Worm (Caenorhabditis elegans) whole organism, young adult: ENCODE data around the gene M04B2.7.

Source experiments
- B0019.2 ChIP-seq: fragments of 200-800 bp; sonication (Bioruptor generic); conservative IDR thresholded peaks from 2 replicates; pipeline ENCODE4 v1.3.6; 2022; ENCODE audit warnings: missing genetic modification reagents, missing genetic modification characterization, missing compliant biosample characterization
- B0035.1 ChIP-seq: sonication (generic microtip); optimal IDR thresholded peaks from 2 replicates; lab custom pipeline; 2016; ENCODE audit warnings: missing genetic modification characterization, mild to moderate bottlenecking, missing compliant biosample characterization, missing genotype, missing genetic modification reagents
- D2030.7 ChIP-seq: fragments of 200-800 bp; sonication (Bioruptor generic); IDR thresholded peaks from 2 replicates; pipeline ENCODE4 v1.3.6; 2022; ENCODE audit warnings: missing genetic modification reagents, missing genetic modification characterization, missing compliant biosample characterization
- F22D6.2 ChIP-seq: sonication (generic microtip); optimal IDR thresholded peaks from 2 replicates; lab custom pipeline; 2016; ENCODE audit warnings: mild to moderate bottlenecking, missing genetic modification characterization, missing compliant biosample characterization
- F57C9.4 ChIP-seq: sonication (generic microtip); optimal IDR thresholded peaks from 2 replicates; lab custom pipeline; 2017; ENCODE audit warnings: mild to moderate bottlenecking, missing genetic modification characterization, missing compliant biosample characterization
- K11D2.4 ChIP-seq: fragments of 200-800 bp; sonication (Bioruptor generic); IDR thresholded peaks from 2 replicates; pipeline ENCODE4 v1.3.6; 2022; ENCODE audit warnings: missing genetic modification reagents, missing genetic modification characterization, missing compliant biosample characterization
- Y53G8AR.9 ChIP-seq: fragments of 200-800 bp; sonication (Bioruptor generic); conservative IDR thresholded peaks from 2 replicates; pipeline ENCODE4 v1.3.6; 2022; ENCODE audit warnings: missing genetic modification reagents, missing genetic modification characterization, missing compliant biosample characterization
- Y56A3A.18 ChIP-seq: fragments of 200-800 bp; sonication (Bioruptor generic); IDR thresholded peaks from 2 replicates; pipeline ENCODE4 v1.3.6; 2022; ENCODE audit warnings: missing genetic modification reagents, missing genetic modification characterization, missing compliant biosample characterization
- Y67H2A.10 ChIP-seq: fragments of 200-800 bp; sonication (Bioruptor generic); conservative IDR thresholded peaks from 2 replicates; pipeline ENCODE4 v1.3.6; 2022; ENCODE audit warnings: missing genetic modification reagents, missing genetic modification characterization, missing compliant biosample characterization
- Y79H2A.3 ChIP-seq: fragments of 200-800 bp; sonication (Bioruptor generic); conservative IDR thresholded peaks from 2 replicates; pipeline ENCODE4 v1.3.6; 2022; ENCODE audit warnings: missing genetic modification reagents, missing genetic modification characterization, missing compliant biosample characterization
- ZK185.1 ChIP-seq: sonication (generic microtip); optimal IDR thresholded peaks from 2 replicates; lab custom pipeline; 2016; ENCODE audit warnings: mild to moderate bottlenecking, missing genetic modification characterization, missing compliant biosample characterization; ENCODE audit not compliant: poor library complexity, severe bottlenecking
- aptf-2 ChIP-seq: fragments of 200-800 bp; sonication (Bioruptor generic); conservative IDR thresholded peaks from 2 replicates; pipeline ENCODE4 v1.3.6; 2022; ENCODE audit warnings: missing genetic modification reagents, missing genetic modification characterization, missing compliant biosample characterization
- athp-1 ChIP-seq: sonication (generic microtip); optimal IDR thresholded peaks from 2 replicates; lab custom pipeline; 2017; ENCODE audit warnings: mild to moderate bottlenecking, missing genetic modification characterization, missing compliant biosample characterization
- ccch-3 ChIP-seq: fragments of 200-800 bp; sonication (Bioruptor generic); optimal IDR thresholded peaks from 2 replicates; lab custom pipeline; 2018; ENCODE audit warnings: mild to moderate bottlenecking, missing genetic modification characterization, missing compliant biosample characterization
- ceh-79 ChIP-seq: sonication (generic microtip); optimal IDR thresholded peaks from 2 replicates; lab custom pipeline; 2017; ENCODE audit warnings: mild to moderate bottlenecking, missing genetic modification characterization, missing compliant biosample characterization
- ekl-4 ChIP-seq: fragments of 200-800 bp; sonication (Bioruptor generic); IDR thresholded peaks from 2 replicates; pipeline ENCODE4 v1.3.6; 2022; ENCODE audit warnings: missing genetic modification reagents, missing genetic modification characterization, missing compliant biosample characterization
- fkh-3 ChIP-seq: sonication (generic microtip); optimal IDR thresholded peaks from 2 replicates; lab custom pipeline; 2016; ENCODE audit warnings: mild to moderate bottlenecking, missing genetic modification characterization, missing compliant biosample characterization
- hmg-20 ChIP-seq: fragments of 200-800 bp; sonication (Bioruptor generic); IDR thresholded peaks from 2 replicates; pipeline ENCODE4 v1.3.6; 2022; ENCODE audit warnings: missing genetic modification reagents, missing genetic modification characterization, missing compliant biosample characterization
- hrde-1 ChIP-seq: sonication (generic microtip); optimal IDR thresholded peaks from 2 replicates; lab custom pipeline; 2016; ENCODE audit warnings: missing genetic modification characterization, mild to moderate bottlenecking, missing compliant biosample characterization, moderate library complexity, missing genotype, missing genetic modification reagents, borderline replicate concordance
- lag-1 ChIP-seq: fragments of 200-800 bp; sonication (Bioruptor generic); IDR thresholded peaks from 2 replicates; pipeline ENCODE4 v1.3.6; 2022; ENCODE audit warnings: missing genetic modification reagents, missing genetic modification characterization, missing compliant biosample characterization
- lin-40 ChIP-seq: sonication (generic microtip); optimal IDR thresholded peaks from 2 replicates; lab custom pipeline; 2016; ENCODE audit warnings: missing genetic modification characterization, mild to moderate bottlenecking, missing compliant biosample characterization, missing genotype, missing genetic modification reagents
- lin-54 ChIP-seq: fragments of 200-800 bp; sonication (Bioruptor generic); optimal IDR thresholded peaks from 2 replicates; lab custom pipeline; 2018; ENCODE audit warnings: mild to moderate bottlenecking, missing genetic modification characterization, missing compliant biosample characterization
- lir-1 ChIP-seq: fragments of 200-800 bp; sonication (Bioruptor generic); conservative IDR thresholded peaks from 2 replicates; pipeline ENCODE4 v1.3.6; 2022; ENCODE audit warnings: missing genetic modification reagents, missing genetic modification characterization, missing compliant biosample characterization
- lsl-1 ChIP-seq: fragments of 200-800 bp; sonication (Bioruptor generic); optimal IDR thresholded peaks from 2 replicates; lab custom pipeline; 2018; ENCODE audit warnings: mild to moderate bottlenecking, missing genetic modification characterization, moderate library complexity, missing compliant biosample characterization
- madf-3 ChIP-seq: fragments of 200-800 bp; sonication (Bioruptor generic); IDR thresholded peaks from 2 replicates; pipeline ENCODE4 v1.3.6; 2022; ENCODE audit warnings: missing genetic modification reagents, missing genetic modification characterization, missing compliant biosample characterization
- mcd-1 ChIP-seq: fragments of 200-800 bp; sonication (Bioruptor generic); IDR thresholded peaks from 2 replicates; pipeline ENCODE4 v1.3.6; 2022; ENCODE audit warnings: missing genetic modification reagents, missing genetic modification characterization, missing compliant biosample characterization
- nfya-1 ChIP-seq: sonication (generic microtip); optimal IDR thresholded peaks from 2 replicates; lab custom pipeline; 2017; ENCODE audit warnings: antibody characterized with exemption, missing compliant biosample characterization, missing genetic modification characterization, borderline replicate concordance; ENCODE audit not compliant: insufficient read depth
- nhr-120 ChIP-seq: fragments of 200-800 bp; sonication (Bioruptor generic); IDR thresholded peaks from 2 replicates; pipeline ENCODE4 v1.3.6; 2022; ENCODE audit warnings: missing genetic modification characterization, missing compliant biosample characterization
- nhr-27 ChIP-seq: fragments of 200-800 bp; sonication (Bioruptor generic); optimal IDR thresholded peaks from 2 replicates; lab custom pipeline; 2018; ENCODE audit warnings: mild to moderate bottlenecking, missing genetic modification characterization, moderate library complexity, missing compliant biosample characterization
- nhr-90 ChIP-seq: sonication (generic microtip); optimal IDR thresholded peaks from 2 replicates; lab custom pipeline; 2016; ENCODE audit warnings: missing genotype, mild to moderate bottlenecking, missing genetic modification characterization, missing compliant biosample characterization
- pha-4 ChIP-seq: fragments of 150-350 bp; sonication (generic microtip); optimal IDR thresholded peaks from 2 replicates; lab custom pipeline; 2014; ENCODE audit warnings: missing biosample characterization, missing genetic modification reagents, missing genetic modification characterization
- rec-8 ChIP-seq, 2 experiments: sonication (generic microtip); optimal IDR thresholded peaks; 2 replicates each; lab custom pipeline; 2016; ENCODE audit warnings: mild to moderate bottlenecking in 2 of 2, missing genetic modification characterization in 2 of 2, missing genetic modification reagents in 2 of 2, missing genotype in 2 of 2, missing biosample characterization in 1 of 2, missing compliant biosample characterization in 1 of 2, moderate library complexity in 1 of 2
- sea-2 ChIP-seq: fragments of 200-800 bp; sonication (Bioruptor generic); IDR thresholded peaks from 2 replicates; pipeline ENCODE4 v1.3.6; 2022; ENCODE audit warnings: missing genetic modification characterization, missing compliant biosample characterization
- snpc-3.4 ChIP-seq: sonication (generic microtip); optimal IDR thresholded peaks from 2 replicates; lab custom pipeline; 2017; ENCODE audit warnings: missing genetic modification characterization, mild to moderate bottlenecking, missing compliant biosample characterization, antibody characterized with exemption, moderate library complexity, missing genotype, missing genetic modification reagents
- sptf-2 ChIP-seq: fragments of 200-800 bp; sonication (Bioruptor generic); optimal IDR thresholded peaks from 2 replicates; lab custom pipeline; 2018; ENCODE audit warnings: mild to moderate bottlenecking, missing genetic modification characterization, missing compliant biosample characterization
- tbx-9 ChIP-seq: sonication (generic microtip); optimal IDR thresholded peaks from 2 replicates; lab custom pipeline; 2016; ENCODE audit warnings: borderline replicate concordance, missing genetic modification characterization, inconsistent platforms, missing compliant biosample characterization
- unc-62 ChIP-seq: fragments of 150-350 bp; optimal IDR thresholded peaks from 2 replicates; lab custom pipeline; 2014; ENCODE audit warnings: missing biosample characterization, missing genetic modification reagents, missing genetic modification characterization
- ztf-3 ChIP-seq: fragments of 200-800 bp; sonication (Bioruptor generic); optimal IDR thresholded peaks from 2 replicates; lab custom pipeline; 2018; ENCODE audit warnings: mild to moderate bottlenecking, missing genetic modification characterization, missing compliant biosample characterization

Gene M04B2.7

ce11 chrIV:11549694-11550093, 1.1 kb upstream of the M04B2.7 start (continued):
- TF ChIP-seq sea-2, result no peak
- TF ChIP-seq F22D6.2 (tag; lab: Kevin White, UChicago), result peak; percentile 46
- no peak for TF ChIP-seq nhr-120 (GFP tag; lab: Robert Waterston, UW)
- TF ChIP-seq hmg-20 (GFP tag; lab: Robert Waterston, UW), result no peak
- TF ChIP-seq nhr-27, result no peak
- no peak for TF ChIP-seq lag-1
- TF ChIP-seq B0035.1, result no peak
- 0 out of 2 replicates have a peak, but pooled peaks have one; percentile 20 for TF ChIP-seq madf-3 (GFP tag; lab: Robert Waterston, UW)

DNA sequence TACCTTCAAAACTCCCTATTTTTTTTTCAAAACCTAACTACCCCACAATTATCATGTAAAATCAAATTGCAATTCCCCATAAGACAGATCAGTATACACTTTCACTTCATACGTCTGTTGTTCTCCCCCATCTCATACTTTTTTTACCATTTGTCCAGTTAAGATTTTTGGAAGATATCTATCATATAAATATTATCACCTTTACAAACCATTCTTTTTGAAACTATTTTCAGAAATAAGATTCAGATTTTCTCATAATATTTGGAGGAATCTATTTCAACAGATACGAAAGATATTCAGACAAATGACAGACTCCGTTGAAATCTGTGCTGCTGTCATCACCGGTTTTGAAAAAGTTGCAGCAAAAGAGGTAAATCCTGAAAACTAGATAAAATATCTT, 20.8 kb downstream of the M04B2.7 start, which contains the start of gene M04B2.2:
TSS of gene M04B2.2 (plus strand) at position 301 of the 400 bp plus-strand sequence.
- TF ChIP-seq athp-1 (peak; percentile 28), hrde-1 (peak; percentile 7), pha-4 (tag; lab: Kevin White, UChicago) (no peak), nfya-1 (no peak), ceh-79 (tag; lab: Kevin White, UChicago) (peak; percentile 6), lin-54 (GFP tag; lab: Kevin White, UChicago) (peak; percentile 28), B0019.2 (no peak), aptf-2 (no peak), sptf-2 (GFP tag; lab: Kevin White, UChicago) (no peak), F57C9.4 (tag; lab: Kevin White, UChicago) (no peak), lsl-1 (GFP tag; lab: Kevin White, UChicago) (no peak), rec-8 (tag; optimal IDR thresholded peaks at IDR 0.05; lab: Kevin White, UChicago) (no peak), hmg-20 (GFP tag; lab: Robert Waterston, UW) (no peak), D2030.7 (GFP tag; lab: Robert Waterston, UW) (no peak), Y79H2A.3 (GFP tag; lab: Robert Waterston, UW) (no peak), ztf-3 (GFP tag; lab: Kevin White, UChicago) (no peak), nhr-90 (tag; lab: Kevin White, UChicago) (no peak), ekl-4 (GFP tag; lab: Robert Waterston, UW) (no peak), fkh-3 (tag; lab: Kevin White, UChicago) (peak; percentile 16), ccch-3 (GFP tag; lab: Kevin White, UChicago) (no peak), ZK185.1 (tag; lab: Kevin White, UChicago) (no peak), K11D2.4 (GFP tag; lab: Robert Waterston, UW) (no peak), unc-62 (no peak), lir-1 (GFP tag; lab: Robert Waterston, UW) (no peak), lin-40 (tag; lab: Kevin White, UChicago) (no peak), tbx-9 (no peak), snpc-3.4 (tag; lab: Kevin White, UChicago) (no peak)

- TF ChIP-seq Y53G8AR.9 (0 out of 2 replicates have a peak, but pooled peaks have one; percentile 11), mcd-1 (GFP tag; lab: Robert Waterston, UW) (no peak), Y56A3A.18 (GFP tag; lab: Robert Waterston, UW) (peak; percentile 54; the same call in 1 of the 2 replicates), Y67H2A.10 (GFP tag; lab: Robert Waterston, UW) (no peak), nhr-90 (tag; lab: Kevin White, UChicago) (no peak)
Measured at ce11 chrIV:11526189-11526588, 22.4 kb downstream of the M04B2.7 start.
